Worm (Caenorhabditis elegans) whole organism, L1 larva: Measurements from ENCODE around the gene Y4C6B.2.

ENCODE experiments used
- C04F5.9 ChIP-seq: sonication (generic microtip); optimal IDR thresholded peaks from 2 replicates; lab custom pipeline; 2016; ENCODE audit warnings: missing genetic modification characterization, missing compliant biosample characterization
- aha-1 ChIP-seq: fragments of 150-350 bp; optimal IDR thresholded peaks from 2 replicates; lab custom pipeline; 2014; ENCODE audit warnings: missing biosample characterization, missing genetic modification characterization
- blmp-1 ChIP-seq: fragments of 150-350 bp; optimal IDR thresholded peaks from 2 replicates; lab custom pipeline; 2014; ENCODE audit warnings: missing biosample characterization, missing genetic modification characterization
- ceh-63 ChIP-seq: fragments of 200-800 bp; sonication (Bioruptor generic); optimal IDR thresholded peaks from 2 replicates; lab custom pipeline; 2018; ENCODE audit warnings: mild to moderate bottlenecking, missing genetic modification characterization, missing compliant biosample characterization
- ceh-82 ChIP-seq, 3 experiments: fragments of 150-350 bp in 1 of 3; sonication (generic microtip) in 2 of 3; optimal IDR thresholded peaks; 2 replicates each; lab custom pipeline; 2014 to 2017; ENCODE audit warnings: missing biosample characterization in 3 of 3, missing genetic modification characterization in 3 of 3
- ceh-90 ChIP-seq: sonication (generic microtip); optimal IDR thresholded peaks from 2 replicates; lab custom pipeline; 2016; ENCODE audit warnings: missing genetic modification characterization, missing compliant biosample characterization
- ces-1 ChIP-seq: fragments of 150-350 bp; optimal IDR thresholded peaks from 2 replicates; lab custom pipeline; 2014; ENCODE audit warnings: missing biosample characterization, missing genetic modification reagents, missing genetic modification characterization
- dsc-1 ChIP-seq: sonication (generic microtip); optimal IDR thresholded peaks from 2 replicates; lab custom pipeline; 2016; ENCODE audit warnings: mild to moderate bottlenecking, missing genetic modification characterization, missing compliant biosample characterization
- efl-1 ChIP-seq, 4 experiments: fragments of 150-350 bp; optimal IDR thresholded peaks in 3 of 4; peaks in 1 of 4; 1 replicate in 1 of 4; 2 replicates in 3 of 4; lab custom pipeline; 2014; ENCODE audit warnings: missing biosample characterization in 2 of 4, missing genetic modification characterization in 2 of 4, missing genetic modification reagents in 2 of 4
- egl-13 ChIP-seq: sonication (generic microtip); optimal IDR thresholded peaks from 2 replicates; lab custom pipeline; 2016; ENCODE audit warnings: missing genotype, missing genetic modification reagents, missing genetic modification characterization, missing compliant biosample characterization
- elt-2 ChIP-seq: sonication (generic microtip); optimal IDR thresholded peaks from 2 replicates; lab custom pipeline; 2016; ENCODE audit warnings: missing genetic modification characterization, mild to moderate bottlenecking, inconsistent platforms, missing compliant biosample characterization, missing genetic modification reagents
- elt-3 ChIP-seq, 6 experiments: fragments of 150-350 bp in 1 of 6; sonication (generic microtip); optimal IDR thresholded peaks; 2 replicates each; lab custom pipeline; 2017 to 2018; ENCODE audit warnings: missing biosample characterization in 6 of 6, missing genetic modification characterization in 6 of 6, inconsistent platforms in 1 of 6
- fkh-8 ChIP-seq: sonication (generic microtip); optimal IDR thresholded peaks from 2 replicates; lab custom pipeline; 2016; ENCODE audit warnings: mild to moderate bottlenecking, missing genetic modification characterization, missing compliant biosample characterization
- fos-1 ChIP-seq: fragments of 150-350 bp; optimal IDR thresholded peaks from 2 replicates; lab custom pipeline; 2014; ENCODE audit warnings: missing biosample characterization, missing genetic modification characterization
- hlh-17 ChIP-seq: fragments of 200-800 bp; sonication (Bioruptor generic); optimal IDR thresholded peaks from 2 replicates; lab custom pipeline; 2018; ENCODE audit warnings: missing genetic modification characterization, mild to moderate bottlenecking, missing compliant biosample characterization, moderate library complexity, borderline replicate concordance
- hlh-4 ChIP-seq: sonication (generic microtip); optimal IDR thresholded peaks from 2 replicates; lab custom pipeline; 2016; ENCODE audit warnings: mild to moderate bottlenecking, missing genetic modification characterization, missing compliant biosample characterization
- hpl-2 ChIP-seq: fragments of 150-350 bp; optimal IDR thresholded peaks from 2 replicates; lab custom pipeline; 2014; ENCODE audit warnings: missing biosample characterization, missing genetic modification reagents, missing genetic modification characterization
- irx-1 ChIP-seq: sonication (generic microtip); optimal IDR thresholded peaks from 2 replicates; lab custom pipeline; 2016; ENCODE audit warnings: missing genetic modification characterization, missing compliant biosample characterization
- isw-1 ChIP-seq: fragments of 200-800 bp; sonication (Bioruptor generic); IDR thresholded peaks from 2 replicates; pipeline ENCODE4 v1.3.6; 2022; ENCODE audit warnings: missing genetic modification characterization, missing compliant biosample characterization
- lin-13 ChIP-seq: fragments of 150-350 bp; optimal IDR thresholded peaks from 2 replicates; lab custom pipeline; 2014; ENCODE audit warnings: missing biosample characterization, missing genetic modification reagents, missing genetic modification characterization
- lin-14 ChIP-seq: fragments of 200-800 bp; sonication (Bioruptor generic); optimal IDR thresholded peaks from 2 replicates; lab custom pipeline; 2018; ENCODE audit warnings: mild to moderate bottlenecking, missing genetic modification characterization, moderate library complexity, missing compliant biosample characterization
- lin-35 ChIP-seq, 2 experiments: fragments of 150-350 bp; optimal IDR thresholded peaks; 2 replicates each; lab custom pipeline; 2014; ENCODE audit warnings: missing biosample characterization in 2 of 2, missing genetic modification characterization in 2 of 2, missing genetic modification reagents in 2 of 2
- lin-39 ChIP-seq: fragments of 150-350 bp; optimal IDR thresholded peaks from 2 replicates; lab custom pipeline; 2014; ENCODE audit warnings: missing biosample characterization, missing genetic modification reagents, missing genetic modification characterization
- mab-9 ChIP-seq: fragments of 200-800 bp; sonication (Bioruptor generic); IDR thresholded peaks from 2 replicates; pipeline ENCODE4 v1.3.6; 2022; ENCODE audit warnings: missing genetic modification reagents, missing genetic modification characterization, missing compliant biosample characterization
- nhr-12 ChIP-seq: sonication (generic microtip); optimal IDR thresholded peaks from 2 replicates; lab custom pipeline; 2017; ENCODE audit warnings: missing biosample characterization, missing genetic modification characterization
- nhr-28 ChIP-seq: fragments of 150-350 bp; optimal IDR thresholded peaks from 2 replicates; lab custom pipeline; 2014; ENCODE audit warnings: missing biosample characterization, missing genetic modification characterization
- nhr-47 ChIP-seq: sonication (generic microtip); optimal IDR thresholded peaks from 2 replicates; lab custom pipeline; 2016; ENCODE audit warnings: mild to moderate bottlenecking, missing genetic modification characterization, moderate library complexity, missing compliant biosample characterization
- nhr-76 ChIP-seq: sonication (generic microtip); optimal IDR thresholded peaks from 2 replicates; lab custom pipeline; 2017; ENCODE audit warnings: missing biosample characterization, missing genetic modification characterization
- nhr-77 ChIP-seq: fragments of 150-350 bp; optimal IDR thresholded peaks from 2 replicates; lab custom pipeline; 2014; ENCODE audit warnings: missing biosample characterization, missing genetic modification characterization
- nhr-84 ChIP-seq: sonication (generic microtip); optimal IDR thresholded peaks from 2 replicates; lab custom pipeline; 2017; ENCODE audit warnings: missing biosample characterization, missing genetic modification characterization
- pqm-1 ChIP-seq: sonication (generic microtip); optimal IDR thresholded peaks from 3 replicates; lab custom pipeline; 2017; ENCODE audit warnings: missing biosample characterization, missing genetic modification characterization
- rnt-1 ChIP-seq: sonication (generic microtip); optimal IDR thresholded peaks from 2 replicates; lab custom pipeline; 2016; ENCODE audit warnings: mild to moderate bottlenecking, missing genetic modification characterization, moderate library complexity, missing compliant biosample characterization
- skn-1 ChIP-seq: fragments of 150-350 bp; optimal IDR thresholded peaks from 2 replicates; lab custom pipeline; 2014; ENCODE audit warnings: missing biosample characterization, missing genetic modification characterization
- snu-23 ChIP-seq: sonication (generic microtip); optimal IDR thresholded peaks from 2 replicates; lab custom pipeline; 2016; ENCODE audit warnings: missing genetic modification characterization, missing compliant biosample characterization
- sox-4 ChIP-seq: sonication (generic microtip); optimal IDR thresholded peaks from 2 replicates; lab custom pipeline; 2016; ENCODE audit warnings: missing genetic modification characterization, missing compliant biosample characterization
- tbx-2 ChIP-seq: sonication (generic microtip); optimal IDR thresholded peaks from 2 replicates; lab custom pipeline; 2016; ENCODE audit warnings: missing genetic modification characterization, missing compliant biosample characterization
- unc-130 ChIP-seq: fragments of 150-350 bp; optimal IDR thresholded peaks from 2 replicates; lab custom pipeline; 2017; ENCODE audit warnings: missing biosample characterization, missing genetic modification characterization, inconsistent platforms
- unc-30 ChIP-seq: sonication (generic microtip); optimal IDR thresholded peaks from 2 replicates; lab custom pipeline; 2017; ENCODE audit warnings: missing biosample characterization, missing genetic modification characterization
- unc-62 ChIP-seq: fragments of 150-350 bp; optimal IDR thresholded peaks from 2 replicates; lab custom pipeline; 2014; ENCODE audit warnings: missing biosample characterization, missing genetic modification reagents, missing genetic modification characterization
- unc-86 ChIP-seq: sonication (generic microtip); optimal IDR thresholded peaks from 2 replicates; lab custom pipeline; 2016; ENCODE audit warnings: missing genetic modification characterization, missing compliant biosample characterization
- vab-15 ChIP-seq: sonication (generic microtip); optimal IDR thresholded peaks from 2 replicates; lab custom pipeline; 2017; ENCODE audit warnings: missing genotype, mild to moderate bottlenecking, missing genetic modification characterization, missing compliant biosample characterization
- ztf-4 ChIP-seq: fragments of 150-350 bp; optimal IDR thresholded peaks from 2 replicates; lab custom pipeline; 2014; ENCODE audit warnings: missing biosample characterization, missing genetic modification characterization

The Y4C6B.2 gene

ce11 chrIV:5368860-5369259 is 29.5 kb downstream of the Y4C6B.2 start (continued):
- TF ChIP-seq hpl-2 (GFP tag; lab: Kevin White, UChicago) (no peak), elt-3 (tag; optimal IDR thresholded peaks at IDR 0.05; lab: Kevin White, UChicago) (no peak), sox-4 (tag; lab: Kevin White, UChicago) (no peak), nhr-12 (tag; lab: Kevin White, UChicago) (no peak), ceh-82 (tag; optimal IDR thresholded peaks at IDR 0.05; lab: Kevin White, UChicago) (peak in 1 of 3 experiments; percentile 41), unc-130 (tag; lab: Kevin White, UChicago) (no peak), nhr-84 (tag; lab: Kevin White, UChicago) (no peak), ces-1 (GFP tag; lab: Kevin White, UChicago) (no peak), nhr-76 (no peak), lin-13 (no peak), lin-39 (tag; lab: Kevin White, UChicago) (no peak), skn-1 (tag; lab: Kevin White, UChicago) (peak; percentile 5), unc-62 (GFP tag; lab: Kevin White, UChicago) (no peak), unc-30 (tag; lab: Kevin White, UChicago) (no peak), unc-86 (tag; lab: Kevin White, UChicago) (peak; percentile 37), nhr-47 (tag; lab: Kevin White, UChicago) (peak; percentile 8), C04F5.9 (tag; lab: Kevin White, UChicago) (no peak), aha-1 (no peak), isw-1 (GFP tag; lab: Robert Waterston, UW) (peak; percentile 2; the same call in 1 of the 2 replicates), ztf-4 (tag; lab: Kevin White, UChicago) (peak; percentile 13), irx-1 (tag; lab: Kevin White, UChicago) (no peak), dsc-1 (peak; percentile 13), fkh-8 (tag; lab: Kevin White, UChicago) (peak; percentile 43), efl-1 (optimal IDR thresholded peaks at IDR 0.05; lab: Kevin White, UChicago) (peak; percentile 37 to 47), efl-1 (GFP tag; optimal IDR thresholded peaks at IDR 0.05 in 1 of 2; lab: Kevin White, UChicago) (peak in 1 of 2 experiments; percentile 46), hlh-17 (GFP tag; lab: Kevin White, UChicago) (no peak)
- TF ChIP-seq, all 84 proteins: peak for 25

- TF ChIP-seq fkh-8 (tag; lab: Kevin White, UChicago) (no peak), nhr-84 (tag; lab: Kevin White, UChicago) (no peak), blmp-1 (tag; lab: Kevin White, UChicago) (no peak), efl-1 (optimal IDR thresholded peaks at IDR 0.05; lab: Kevin White, UChicago) (peak in 1 of 2 experiments; percentile 6), efl-1 (GFP tag; optimal IDR thresholded peaks at IDR 0.05 in 1 of 2; lab: Kevin White, UChicago) (peak; percentile 4 to 59), snu-23 (GFP tag; lab: Kevin White, UChicago) (no peak), ztf-4 (tag; lab: Kevin White, UChicago) (no peak), irx-1 (tag; lab: Kevin White, UChicago) (peak; percentile 2), hlh-4 (tag; lab: Kevin White, UChicago) (no peak), ceh-82 (tag; optimal IDR thresholded peaks at IDR 0.05; lab: Kevin White, UChicago) (no peak), vab-15 (tag; lab: Kevin White, UChicago) (no peak)
Measured at ce11 chrIV:5369414-5369813, 30.0 kb downstream of the Y4C6B.2 start, which contains the start of gene F41H10.3. Gene F41H10.3, plus strand, starts transcription at chrIV:5369801.

ce11 chrIV:5370914-5371313 is 31.5 kb downstream of the Y4C6B.2 start:
- no peak for TF ChIP-seq dsc-1
- TF ChIP-seq, all 84 proteins: peak for 0

ce11 chrIV:5374321-5374720 is 34.9 kb downstream of the Y4C6B.2 start:
- TF ChIP-seq tbx-2 (no peak), nhr-28 (tag; lab: Kevin White, UChicago) (no peak), ceh-63 (GFP tag; lab: Kevin White, UChicago) (no peak), fos-1 (tag; lab: Kevin White, UChicago) (no peak)

ce11 chrIV:5374946-5375345 is 35.6 kb downstream of the Y4C6B.2 start:
- TF ChIP-seq hpl-2 (GFP tag; lab: Kevin White, UChicago) (no peak), lin-35 (GFP tag; optimal IDR thresholded peaks at IDR 0.05; lab: Kevin White, UChicago) (no peak), egl-13 (tag; lab: Kevin White, UChicago) (no peak), nhr-47 (tag; lab: Kevin White, UChicago) (no peak), nhr-28 (tag; lab: Kevin White, UChicago) (no peak), lin-39 (tag; lab: Kevin White, UChicago) (no peak), lin-13 (no peak), lin-14 (GFP tag; lab: Kevin White, UChicago) (no peak), nhr-77 (tag; lab: Kevin White, UChicago) (no peak), ceh-90 (tag; lab: Kevin White, UChicago) (no peak), rnt-1 (tag; lab: Kevin White, UChicago) (no peak), pqm-1 (tag; lab: Kevin White, UChicago) (no peak), elt-2 (tag; lab: Kevin White, UChicago) (no peak), mab-9 (GFP tag; lab: Robert Waterston, UW) (no peak)
